Worm (Caenorhabditis elegans) whole organism, early embryonic: ENCODE data around the gene tsp-14.

Experiments
- B0310.2 ChIP-seq: sonication (generic microtip); optimal IDR thresholded peaks from 2 replicates; lab custom pipeline; 2016; ENCODE audit warnings: mild to moderate bottlenecking, missing genetic modification characterization, missing compliant biosample characterization
- F13C5.2 ChIP-seq: sonication (generic microtip); optimal IDR thresholded peaks from 2 replicates; lab custom pipeline; 2017; ENCODE audit warnings: mild to moderate bottlenecking, missing genetic modification characterization, inconsistent platforms, missing compliant biosample characterization
- aly-1 ChIP-seq: sonication (generic microtip); optimal IDR thresholded peaks from 2 replicates; lab custom pipeline; 2016; ENCODE audit warnings: missing genetic modification characterization, missing compliant biosample characterization
- ama-1 ChIP-seq: fragments of 150-350 bp; optimal IDR thresholded peaks from 2 replicates; lab custom pipeline; 2014
- ceh-13 ChIP-seq: fragments of 200-800 bp; sonication (Bioruptor generic); optimal IDR thresholded peaks from 2 replicates; lab custom pipeline; 2018; ENCODE audit warnings: mild to moderate bottlenecking, missing genetic modification characterization, missing compliant biosample characterization
- ceh-36 ChIP-seq: sonication (generic microtip); optimal IDR thresholded peaks from 2 replicates; lab custom pipeline; 2016; ENCODE audit warnings: missing genetic modification characterization, inconsistent platforms, missing compliant biosample characterization
- ets-7 ChIP-seq: sonication (generic microtip); optimal IDR thresholded peaks from 2 replicates; lab custom pipeline; 2016; ENCODE audit warnings: missing genotype, missing genetic modification characterization, missing compliant biosample characterization
- flt-1 ChIP-seq: fragments of 200-800 bp; sonication (Bioruptor generic); IDR thresholded peaks from 2 replicates; pipeline ENCODE4 v1.3.6; 2022; ENCODE audit warnings: missing genetic modification characterization, missing compliant biosample characterization
- hmbx-1 ChIP-seq: sonication (generic microtip); optimal IDR thresholded peaks from 2 replicates; lab custom pipeline; 2016; ENCODE audit warnings: mild to moderate bottlenecking, missing genetic modification characterization, missing compliant biosample characterization
- hmg-4 ChIP-seq: fragments of 200-800 bp; sonication (Bioruptor generic); optimal IDR thresholded peaks from 2 replicates; lab custom pipeline; 2018; ENCODE audit warnings: mild to moderate bottlenecking, missing genetic modification characterization, missing compliant biosample characterization
- hnd-1 ChIP-seq: sonication (generic microtip); optimal IDR thresholded peaks from 2 replicates; lab custom pipeline; 2016; ENCODE audit warnings: missing genetic modification characterization, missing compliant biosample characterization
- pes-1 ChIP-seq: fragments of 200-800 bp; sonication (Bioruptor generic); IDR thresholded peaks from 2 replicates; pipeline ENCODE4 v1.3.6; 2022; ENCODE audit warnings: missing genetic modification reagents, missing genetic modification characterization, missing compliant biosample characterization
- scrt-1 ChIP-seq: fragments of 200-800 bp; sonication (Bioruptor generic); IDR thresholded peaks from 2 replicates; pipeline ENCODE4 v1.3.6; 2022; ENCODE audit warnings: missing genetic modification characterization, missing compliant biosample characterization
- sea-1 ChIP-seq: fragments of 200-800 bp; sonication (Bioruptor generic); conservative IDR thresholded peaks from 2 replicates; pipeline ENCODE4 v1.3.6; 2022; ENCODE audit warnings: missing genetic modification characterization, missing compliant biosample characterization
- tbx-11 ChIP-seq: fragments of 200-800 bp; sonication (Bioruptor generic); IDR thresholded peaks from 2 replicates; pipeline ENCODE4 v1.3.6; 2022; ENCODE audit warnings: missing genetic modification characterization, missing compliant biosample characterization
- tbx-37 ChIP-seq: fragments of 200-800 bp; sonication (Bioruptor generic); conservative IDR thresholded peaks from 2 replicates; pipeline ENCODE4 v1.3.6; 2022; ENCODE audit warnings: missing genetic modification reagents, missing genetic modification characterization, missing compliant biosample characterization
- tra-4 ChIP-seq: sonication (generic microtip); optimal IDR thresholded peaks from 2 replicates; lab custom pipeline; 2017; ENCODE audit warnings: missing genetic modification characterization, missing compliant biosample characterization

Gene tsp-14

ce11 chrX:4875296-4875695 is 1.5 kb downstream of the tsp-14 start:
- no peak for TF ChIP-seq hmbx-1 (tag; lab: Kevin White, UChicago)
- TF ChIP-seq tra-4 (tag; lab: Kevin White, UChicago), result no peak
- no peak for TF ChIP-seq ceh-13 (GFP tag; lab: Kevin White, UChicago)
- TF ChIP-seq scrt-1 (GFP tag; lab: Robert Waterston, UW), result no peak
- TF ChIP-seq aly-1, result no peak
- no peak for TF ChIP-seq hmg-4 (GFP tag; lab: Kevin White, UChicago)
- TF ChIP-seq tbx-37 (GFP tag; lab: Robert Waterston, UW), result no peak
- no peak for TF ChIP-seq ama-1 (lab: Kevin White, UChicago)
- TF ChIP-seq sea-1 (GFP tag; lab: Robert Waterston, UW), result no peak
- TF ChIP-seq ceh-36 (tag; lab: Kevin White, UChicago), result no peak
- TF ChIP-seq F13C5.2, result no peak
- TF ChIP-seq hnd-1, result no peak

ce11 chrX:4872758-4873157 is 4.0 kb downstream of the tsp-14 start:
- TF ChIP-seq ets-7 (tag; lab: Kevin White, UChicago) (no peak), B0310.2 (tag; lab: Kevin White, UChicago) (no peak), tbx-37 (GFP tag; lab: Robert Waterston, UW) (no peak), aly-1 (no peak), ceh-13 (GFP tag; lab: Kevin White, UChicago) (no peak), flt-1 (GFP tag; lab: Robert Waterston, UW) (no peak), hmg-4 (GFP tag; lab: Kevin White, UChicago) (no peak), hnd-1 (no peak)

ce11 chrX:4870683-4871082 is 6.1 kb downstream of the tsp-14 start:
- TF ChIP-seq hnd-1 (no peak), tbx-37 (GFP tag; lab: Robert Waterston, UW) (no peak), hmbx-1 (tag; lab: Kevin White, UChicago) (no peak), scrt-1 (GFP tag; lab: Robert Waterston, UW) (no peak), hmg-4 (GFP tag; lab: Kevin White, UChicago) (no peak), ets-7 (tag; lab: Kevin White, UChicago) (no peak), F13C5.2 (no peak), ceh-13 (GFP tag; lab: Kevin White, UChicago) (no peak), pes-1 (no peak), B0310.2 (tag; lab: Kevin White, UChicago) (no peak), ama-1 (lab: Kevin White, UChicago) (no peak), flt-1 (GFP tag; lab: Robert Waterston, UW) (no peak)

ce11 chrX:4869627-4870026 is 7.1 kb downstream of the tsp-14 start:
- TF ChIP-seq B0310.2 (tag; lab: Kevin White, UChicago) (no peak), ceh-36 (tag; lab: Kevin White, UChicago) (no peak), hmbx-1 (tag; lab: Kevin White, UChicago) (no peak), hnd-1 (no peak), flt-1 (GFP tag; lab: Robert Waterston, UW) (peak; percentile 3; the same call in 1 of the 2 replicates), hmg-4 (GFP tag; lab: Kevin White, UChicago) (no peak), sea-1 (GFP tag; lab: Robert Waterston, UW) (no peak)

- no peak for TF ChIP-seq flt-1 (GFP tag; lab: Robert Waterston, UW)
- TF ChIP-seq hnd-1, result no peak
- TF ChIP-seq hmbx-1 (tag; lab: Kevin White, UChicago), result no peak
- TF ChIP-seq sea-1 (GFP tag; lab: Robert Waterston, UW), result no peak
- no peak for TF ChIP-seq B0310.2 (tag; lab: Kevin White, UChicago)
- no peak for TF ChIP-seq tbx-11 (GFP tag; lab: Robert Waterston, UW)
- TF ChIP-seq tra-4 (tag; lab: Kevin White, UChicago), result no peak
- TF ChIP-seq ceh-36 (tag; lab: Kevin White, UChicago), result no peak
- TF ChIP-seq pes-1, result no peak
- no peak for TF ChIP-seq tbx-37 (GFP tag; lab: Robert Waterston, UW)
- no peak for TF ChIP-seq ama-1 (lab: Kevin White, UChicago)
- no peak for TF ChIP-seq aly-1
- TF ChIP-seq F13C5.2, result no peak
- no peak for TF ChIP-seq ets-7 (tag; lab: Kevin White, UChicago)
Measured at ce11 chrX:4865798-4866197, 11.0 kb downstream of the tsp-14 start, which contains the start of gene ntc-1. Gene ntc-1, plus strand, starts transcription at chrX:4866098.

- TF ChIP-seq hmbx-1 (tag; lab: Kevin White, UChicago) (no peak), tbx-11 (GFP tag; lab: Robert Waterston, UW) (no peak), tra-4 (tag; lab: Kevin White, UChicago) (no peak), scrt-1 (GFP tag; lab: Robert Waterston, UW) (no peak), flt-1 (GFP tag; lab: Robert Waterston, UW) (no peak), hnd-1 (no peak), B0310.2 (tag; lab: Kevin White, UChicago) (no peak), tbx-37 (GFP tag; lab: Robert Waterston, UW) (no peak), ceh-36 (tag; lab: Kevin White, UChicago) (no peak), ets-7 (tag; lab: Kevin White, UChicago) (no peak), hmg-4 (GFP tag; lab: Kevin White, UChicago) (no peak), sea-1 (GFP tag; lab: Robert Waterston, UW) (no peak)
Measured at ce11 chrX:4864214-4864613, 12.6 kb downstream of the tsp-14 start.

- TF ChIP-seq hmg-4 (GFP tag; lab: Kevin White, UChicago), result no peak
- TF ChIP-seq ceh-13 (GFP tag; lab: Kevin White, UChicago), result no peak
- TF ChIP-seq ets-7 (tag; lab: Kevin White, UChicago), result no peak
- TF ChIP-seq ceh-36 (tag; lab: Kevin White, UChicago), result no peak
- no peak for TF ChIP-seq tbx-11 (GFP tag; lab: Robert Waterston, UW)
- no peak for TF ChIP-seq B0310.2 (tag; lab: Kevin White, UChicago)
- TF ChIP-seq tbx-37 (GFP tag; lab: Robert Waterston, UW), result no peak
- no peak for TF ChIP-seq ama-1 (lab: Kevin White, UChicago)
- TF ChIP-seq tra-4 (tag; lab: Kevin White, UChicago), result no peak
- TF ChIP-seq scrt-1 (GFP tag; lab: Robert Waterston, UW), result no peak
- TF ChIP-seq sea-1 (GFP tag; lab: Robert Waterston, UW), result no peak
Measured at ce11 chrX:4862062-4862461, 14.7 kb downstream of the tsp-14 start.
